Fruit fly (Drosophila melanogaster): Measurements from ENCODE around the gene GILT2.

GILT2 gene

DNA sequence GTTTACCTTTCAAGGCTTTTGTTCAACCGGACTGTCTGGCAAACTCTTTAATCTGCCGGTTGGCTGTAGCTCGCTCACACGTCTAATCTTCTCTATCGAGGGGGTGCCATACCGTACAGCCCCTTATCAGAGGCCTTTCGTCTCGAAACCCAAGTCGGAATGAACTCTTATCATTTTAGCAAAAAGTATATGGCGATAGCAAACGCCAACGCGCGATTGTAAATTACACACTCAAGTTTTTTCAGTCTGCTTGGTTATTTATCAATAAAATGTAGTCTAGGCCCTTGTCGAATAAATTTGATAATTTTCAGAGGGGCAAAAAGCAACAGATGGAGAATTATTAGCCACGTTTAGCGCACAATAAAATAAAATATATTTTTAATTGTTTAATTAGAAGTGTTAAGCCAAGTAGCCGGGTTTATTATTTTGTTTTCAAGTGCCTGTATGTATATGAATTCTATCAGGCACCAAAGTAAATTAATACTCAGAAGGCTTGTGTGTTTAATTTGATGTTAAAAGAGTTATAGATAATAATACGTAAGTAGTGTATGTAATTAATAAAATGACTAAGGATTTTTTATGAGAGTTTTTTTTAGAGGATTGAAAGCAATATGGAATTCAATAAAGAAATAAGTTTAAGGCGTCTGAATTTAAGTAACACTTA lies 46.3 kb downstream of the GILT2 start:
- TF ChIP-seq CG17801 (GFP tag; optimal IDR thresholded peaks at IDR 0.05; ENCODE audit: partially characterized antibody): no peak

DNA sequence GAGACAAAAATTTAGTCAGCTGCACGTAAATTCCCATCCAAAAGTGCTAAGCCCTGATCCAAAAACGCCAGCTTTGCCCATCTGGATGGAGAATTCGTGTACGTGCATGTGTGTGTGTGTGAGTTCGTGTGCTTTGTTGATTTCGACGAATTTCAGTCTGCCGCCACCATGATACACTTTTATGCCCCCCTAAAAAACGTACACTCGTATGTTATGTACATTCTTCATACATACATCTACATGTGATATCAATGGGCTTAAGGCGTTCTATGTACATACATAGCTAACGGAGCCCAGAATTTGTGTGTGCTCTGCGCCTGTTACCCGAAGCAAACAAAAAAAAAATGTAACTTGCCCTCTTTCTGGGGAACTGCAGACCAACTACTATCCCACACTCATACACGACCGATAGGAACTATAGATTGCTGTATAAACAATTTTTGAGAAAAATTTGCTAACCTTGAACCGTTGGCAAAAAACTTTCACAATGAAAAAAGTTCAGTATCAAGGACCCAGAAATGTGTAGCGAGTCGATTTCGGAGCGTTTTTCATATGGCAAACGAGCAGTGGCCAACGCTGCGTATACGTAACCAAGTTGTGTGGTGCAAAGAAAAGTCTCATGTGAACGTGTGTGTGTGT lies 47.1 kb downstream of the GILT2 start:
- TF ChIP-seq CG17801 (GFP tag; optimal IDR thresholded peaks at IDR 0.05; ENCODE audit: partially characterized antibody): no peak

DNA sequence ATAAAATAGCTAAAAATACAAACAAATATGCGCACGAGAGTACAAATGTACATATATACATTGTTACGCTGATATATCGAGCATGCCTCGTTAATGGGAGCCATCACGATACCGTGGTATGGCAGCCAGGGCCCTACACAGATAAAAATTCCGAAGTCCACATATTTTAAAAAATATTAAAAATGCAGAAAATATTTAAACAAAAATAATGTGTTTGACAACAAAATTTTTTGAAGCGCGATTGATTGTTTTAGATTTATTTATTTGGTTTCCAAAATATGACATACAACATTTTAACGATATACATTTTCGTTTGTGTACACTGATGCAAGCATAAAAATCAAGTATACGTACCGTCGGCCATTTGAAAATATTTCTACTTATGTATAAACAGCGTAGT lies 48.0 kb downstream of the GILT2 start:
- TF ChIP-seq CG17801 (GFP tag; optimal IDR thresholded peaks at IDR 0.05; ENCODE audit: partially characterized antibody): peak; percentile 51

DNA sequence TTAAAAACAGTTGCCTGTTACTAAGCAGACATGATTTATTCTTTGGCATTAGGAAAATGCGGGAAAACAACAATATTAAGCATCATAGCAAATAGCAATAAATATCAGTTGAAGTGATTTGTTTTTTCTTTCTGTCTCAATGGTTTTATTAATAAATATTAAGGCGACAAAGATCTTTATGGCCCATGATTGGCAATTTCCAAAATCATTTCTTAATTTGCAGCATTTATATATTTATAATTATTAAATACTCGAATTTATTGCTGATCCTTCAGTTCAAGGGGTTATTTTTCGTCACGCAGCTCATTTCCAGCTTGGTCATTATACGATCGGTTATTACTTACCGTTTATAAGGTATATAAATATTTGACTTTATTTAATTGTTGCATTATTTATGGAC lies 49.0 kb downstream of the GILT2 start:
- TF ChIP-seq CG17801 (GFP tag; optimal IDR thresholded peaks at IDR 0.05; ENCODE audit: partially characterized antibody): no peak

DNA sequence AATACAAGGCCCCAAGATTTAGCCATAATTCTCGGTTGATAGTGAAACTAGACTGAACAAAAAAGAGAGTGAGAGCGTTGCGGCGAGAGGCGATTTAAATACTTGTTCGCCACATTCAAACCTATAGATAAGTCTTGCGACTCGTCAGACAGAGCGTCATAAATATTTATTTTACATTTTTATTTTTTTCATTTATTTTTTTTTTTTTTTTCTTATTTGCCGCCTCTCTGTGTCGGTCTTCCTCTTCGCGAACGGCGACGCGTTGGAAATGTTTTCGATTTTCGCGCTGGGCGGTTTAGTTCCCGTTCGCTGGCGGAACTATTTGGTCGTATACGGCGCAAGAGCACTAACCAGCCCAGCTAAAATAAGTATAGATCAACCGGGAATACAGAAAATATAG lies 49.4 kb downstream of the GILT2 start:
- peak; percentile 69 for TF ChIP-seq CG17801 (GFP tag; optimal IDR thresholded peaks at IDR 0.05; ENCODE audit: partially characterized antibody)

DNA sequence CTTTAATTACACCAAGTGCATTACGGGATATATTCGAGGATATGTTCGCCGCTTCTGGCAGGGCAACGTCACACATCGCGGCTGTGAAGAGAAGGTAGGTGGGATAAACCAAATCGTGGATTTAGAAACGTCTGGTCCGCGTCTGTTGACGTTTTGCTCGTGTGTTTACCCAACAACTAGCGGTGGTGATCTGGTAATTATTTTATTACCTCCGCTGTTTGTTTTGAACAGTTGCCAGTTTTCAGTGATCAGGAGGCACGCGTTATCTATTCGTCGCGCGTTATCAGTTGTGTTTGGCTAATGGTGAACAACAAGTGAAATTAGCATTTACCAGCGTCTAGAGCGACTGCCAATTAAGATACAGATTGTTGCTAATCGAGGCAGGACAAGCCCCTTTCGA lies 50.4 kb downstream of the GILT2 start:
- no peak for TF ChIP-seq CG17801 (GFP tag; optimal IDR thresholded peaks at IDR 0.05; ENCODE audit: partially characterized antibody)

Data from ovary, adult (tissue).